Worm (Caenorhabditis elegans) whole organism, L1 larva: ENCODE results near the gene tir-1.

Source experiments
- ama-1 ChIP-seq: fragments of 150-350 bp; optimal IDR thresholded peaks from 2 replicates; lab custom pipeline; 2014
- irx-1 ChIP-seq: sonication (generic microtip); optimal IDR thresholded peaks from 2 replicates; lab custom pipeline; 2016; ENCODE audit warnings: missing genetic modification characterization, missing compliant biosample characterization
- isw-1 ChIP-seq: fragments of 200-800 bp; sonication (Bioruptor generic); IDR thresholded peaks from 2 replicates; pipeline ENCODE4 v1.3.6; 2022; ENCODE audit warnings: missing genetic modification characterization, missing compliant biosample characterization
- skn-1 ChIP-seq: fragments of 150-350 bp; optimal IDR thresholded peaks from 2 replicates; lab custom pipeline; 2014; ENCODE audit warnings: missing biosample characterization, missing genetic modification characterization

ce11 chrIII:3875608-3876007 lies 25.8 kb downstream of the tir-1 start:
- TF ChIP-seq skn-1 (tag; lab: Kevin White, UChicago) (no peak), ama-1 (lab: Kevin White, UChicago) (no peak), irx-1 (tag; lab: Kevin White, UChicago) (no peak), isw-1 (no peak)
